Fruit fly (Drosophila melanogaster) whole organism, embryonic: ENCODE results near the gene CG7518.

ENCODE experiments used
- Aef1 ChIP-seq: fragments of 200-800 bp; sonication (Bioruptor generic); IDR thresholded peaks from 3 replicates; pipeline ENCODE4 v1.3.6; 2022; ENCODE audit warnings: missing biosample characterization, missing genetic modification characterization
- Bgb ChIP-seq: fragments of 200-800 bp; sonication (Bioruptor generic); IDR thresholded peaks from 2 replicates; pipeline ENCODE4 v1.3.6; 2022; ENCODE audit warnings: missing biosample characterization, missing genetic modification characterization; ENCODE audit not compliant: partially characterized antibody
- CG1024 ChIP-seq: fragments of 200-800 bp; sonication (Bioruptor generic); IDR thresholded peaks from 2 replicates; pipeline ENCODE4 v1.3.6; 2022; ENCODE audit warnings: missing biosample characterization, missing genetic modification characterization
- CG11093 ChIP-seq: fragments of 200-800 bp; sonication (Bioruptor generic); IDR thresholded peaks from 3 replicates; pipeline ENCODE4 v1.3.6; 2022; ENCODE audit warnings: missing biosample characterization, missing genetic modification characterization
- CG11247 ChIP-seq: fragments of 200-800 bp; sonication (Bioruptor generic); IDR thresholded peaks from 2 replicates; pipeline ENCODE4 v1.3.6; 2022; ENCODE audit warnings: missing biosample characterization, missing genetic modification characterization
- CG12155 ChIP-seq: fragments of 200-800 bp; sonication (Bioruptor generic); optimal IDR thresholded peaks from 3 replicates; lab custom pipeline; 2016; ENCODE audit warnings: missing biosample characterization, missing genetic modification characterization
- CG1233 ChIP-seq: fragments of 200-800 bp; sonication (Bioruptor generic); optimal IDR thresholded peaks from 4 replicates; lab custom pipeline; 2018; ENCODE audit warnings: missing biosample characterization, mild to moderate bottlenecking, missing genetic modification characterization
- CG13775 ChIP-seq: fragments of 200-800 bp; sonication (Bioruptor generic); optimal IDR thresholded peaks from 3 replicates; lab custom pipeline; 2017; ENCODE audit warnings: missing biosample characterization, mild to moderate bottlenecking, missing genetic modification characterization
- CG14050 ChIP-seq: fragments of 200-800 bp; sonication (Bioruptor generic); IDR thresholded peaks from 3 replicates; pipeline ENCODE4 v1.3.6; 2022; ENCODE audit warnings: missing biosample characterization, missing genetic modification characterization
- CG17802 ChIP-seq: fragments of 200-800 bp; sonication (Bioruptor generic); optimal IDR thresholded peaks from 2 replicates; lab custom pipeline; 2018; ENCODE audit warnings: missing biosample characterization, mild to moderate bottlenecking, missing genetic modification characterization, moderate library complexity
- CG17912 ChIP-seq: fragments of 200-800 bp; sonication (Bioruptor generic); optimal IDR thresholded peaks from 2 replicates; lab custom pipeline; 2018; ENCODE audit warnings: missing biosample characterization, mild to moderate bottlenecking, missing genetic modification characterization
- CG2129 ChIP-seq: fragments of 200-800 bp; sonication (Bioruptor generic); IDR thresholded peaks from 2 replicates; pipeline ENCODE4 v1.3.6; 2022; ENCODE audit warnings: missing biosample characterization, missing genetic modification characterization; ENCODE audit not compliant: partially characterized antibody
- CG2199 ChIP-seq: fragments of 200-800 bp; sonication (Bioruptor generic); IDR thresholded peaks from 3 replicates; pipeline ENCODE4 v1.3.6; 2022; ENCODE audit warnings: missing biosample characterization, missing genetic modification characterization
- CG32767 ChIP-seq: fragments of 200-800 bp; sonication (Bioruptor generic); IDR thresholded peaks from 2 replicates; pipeline ENCODE4 v1.3.6; 2022; ENCODE audit warnings: missing biosample characterization, missing genetic modification characterization
- CG3281 ChIP-seq: fragments of 200-800 bp; sonication (Bioruptor generic); optimal IDR thresholded peaks from 3 replicates; lab custom pipeline; 2017; ENCODE audit warnings: missing biosample characterization, mild to moderate bottlenecking, missing genetic modification characterization
- CG34224 ChIP-seq: fragments of 200-800 bp; sonication (Bioruptor generic); IDR thresholded peaks from 3 replicates; pipeline ENCODE4 v1.3.6; 2022; ENCODE audit warnings: missing biosample characterization, missing genetic modification characterization; ENCODE audit not compliant: partially characterized antibody
- CG3995 ChIP-seq: fragments of 200-800 bp; sonication (Bioruptor generic); optimal IDR thresholded peaks from 3 replicates; lab custom pipeline; 2016; ENCODE audit warnings: missing biosample characterization, missing genetic modification characterization
- CG4282 ChIP-seq: fragments of 200-800 bp; sonication (Bioruptor generic); optimal IDR thresholded peaks from 2 replicates; lab custom pipeline; 2016; ENCODE audit warnings: missing biosample characterization, missing genetic modification characterization
- CG4730 ChIP-seq: fragments of 200-800 bp; sonication (Bioruptor generic); IDR thresholded peaks from 2 replicates; pipeline ENCODE4 v1.3.6; 2022; ENCODE audit warnings: missing biosample characterization, missing genetic modification characterization
- CG5953 ChIP-seq: fragments of 200-800 bp; sonication (Bioruptor generic); IDR thresholded peaks from 2 replicates; pipeline ENCODE4 v1.3.6; 2022; ENCODE audit warnings: missing biosample characterization, missing genetic modification characterization
- CG6654 ChIP-seq: fragments of 200-800 bp; sonication (Bioruptor generic); optimal IDR thresholded peaks from 2 replicates; lab custom pipeline; 2017; ENCODE audit warnings: missing biosample characterization, mild to moderate bottlenecking, missing genetic modification characterization
- CTCF ChIP-seq: fragments of 200-800 bp; sonication (Bioruptor generic); optimal IDR thresholded peaks from 2 replicates; lab custom pipeline; 2017; ENCODE audit warnings: missing biosample characterization, mild to moderate bottlenecking, missing genetic modification characterization, moderate library complexity
- CkIIα-i1 ChIP-seq: fragments of 200-800 bp; sonication (Bioruptor generic); IDR thresholded peaks from 2 replicates; pipeline ENCODE4 v1.3.6; 2022; ENCODE audit warnings: missing biosample characterization, missing genetic modification characterization
- D19B ChIP-seq: fragments of 200-800 bp; sonication (Bioruptor generic); optimal IDR thresholded peaks from 2 replicates; lab custom pipeline; 2017; ENCODE audit warnings: missing biosample characterization, mild to moderate bottlenecking, missing genetic modification characterization
- ERR ChIP-seq: fragments of 200-800 bp; sonication (Bioruptor generic); optimal IDR thresholded peaks from 2 replicates; lab custom pipeline; 2016; ENCODE audit warnings: missing biosample characterization, missing genetic modification characterization
- Gug ChIP-seq: fragments of 200-800 bp; sonication (Bioruptor generic); IDR thresholded peaks from 4 replicates; pipeline ENCODE4 v1.3.6; 2022; ENCODE audit warnings: missing biosample characterization, missing genetic modification characterization
- H15 ChIP-seq: fragments of 200-800 bp; sonication (Bioruptor generic); IDR thresholded peaks from 3 replicates; pipeline ENCODE4 v1.3.6; 2022; ENCODE audit warnings: missing biosample characterization, missing genetic modification characterization
- HmgZ ChIP-seq: fragments of 200-800 bp; sonication (Bioruptor generic); optimal IDR thresholded peaks from 2 replicates; lab custom pipeline; 2018; ENCODE audit warnings: missing biosample characterization, mild to moderate bottlenecking, missing genetic modification characterization
- MESR4 ChIP-seq: fragments of 200-800 bp; sonication (Bioruptor generic); optimal IDR thresholded peaks from 2 replicates; lab custom pipeline; 2018; ENCODE audit warnings: missing biosample characterization, mild to moderate bottlenecking, missing genetic modification characterization, moderate library complexity
- Mad ChIP-seq: fragments of 200-800 bp; sonication (Bioruptor generic); optimal IDR thresholded peaks from 2 replicates; lab custom pipeline; 2016; ENCODE audit warnings: missing biosample characterization, missing genetic modification characterization
- Myb ChIP-seq: fragments of 200-800 bp; sonication (Bioruptor generic); optimal IDR thresholded peaks from 2 replicates; lab custom pipeline; 2016; ENCODE audit warnings: missing biosample characterization, missing genetic modification characterization
- bab2 ChIP-seq: fragments of 200-800 bp; sonication (Bioruptor generic); optimal IDR thresholded peaks from 2 replicates; lab custom pipeline; 2016; ENCODE audit warnings: missing biosample characterization, missing genetic modification characterization
- bowl ChIP-seq: fragments of 200-800 bp; sonication (Bioruptor generic); IDR thresholded peaks from 2 replicates; pipeline ENCODE4 v1.3.6; 2022; ENCODE audit warnings: missing biosample characterization, missing genetic modification characterization
- cas ChIP-seq: fragments of 200-800 bp; sonication (Bioruptor generic); IDR thresholded peaks from 2 replicates; pipeline ENCODE4 v1.3.6; 2022; ENCODE audit warnings: missing biosample characterization, missing genetic modification characterization
- chinmo ChIP-seq: fragments of 200-800 bp; sonication (Bioruptor generic); IDR thresholded peaks from 4 replicates; pipeline ENCODE4 v1.3.6; 2022; ENCODE audit warnings: missing biosample characterization, missing genetic modification characterization; ENCODE audit not compliant: partially characterized antibody
- chm ChIP-seq: fragments of 200-800 bp; sonication (Bioruptor generic); IDR thresholded peaks from 2 replicates; pipeline ENCODE4 v1.3.6; 2022; ENCODE audit warnings: missing biosample characterization, missing genetic modification characterization
- cwo ChIP-seq: fragments of 200-800 bp; sonication (Bioruptor generic); optimal IDR thresholded peaks from 3 replicates; lab custom pipeline; 2017; ENCODE audit warnings: missing biosample characterization, missing genetic modification characterization, mild to moderate bottlenecking, moderate library complexity, missing genetic modification reagents
- dan ChIP-seq: fragments of 200-800 bp; sonication (Bioruptor generic); IDR thresholded peaks from 2 replicates; pipeline ENCODE4 v1.3.6; 2022; ENCODE audit warnings: missing biosample characterization, missing genetic modification characterization
- dmrt11E ChIP-seq: fragments of 200-800 bp; sonication (Bioruptor generic); optimal IDR thresholded peaks from 3 replicates; lab custom pipeline; 2018; ENCODE audit warnings: missing biosample characterization, mild to moderate bottlenecking, missing genetic modification characterization, moderate library complexity
- dpn ChIP-seq, 2 experiments: fragments of 200-800 bp; sonication (Bioruptor generic); optimal IDR thresholded peaks; 3 replicates each; lab custom pipeline; 2016; ENCODE audit warnings: missing biosample characterization in 2 of 2, missing genetic modification characterization in 2 of 2
- esg ChIP-seq: fragments of 200-800 bp; sonication (Bioruptor generic); conservative IDR thresholded peaks from 2 replicates; pipeline ENCODE4 v1.3.6; 2022; ENCODE audit warnings: missing biosample characterization, missing genetic modification characterization
- exex ChIP-seq: fragments of 200-800 bp; sonication (Bioruptor generic); optimal IDR thresholded peaks from 4 replicates; lab custom pipeline; 2018; ENCODE audit warnings: missing biosample characterization, mild to moderate bottlenecking, missing genetic modification characterization, moderate library complexity
- fu2 ChIP-seq: fragments of 200-800 bp; sonication (Bioruptor generic); optimal IDR thresholded peaks from 2 replicates; lab custom pipeline; 2016; ENCODE audit warnings: missing biosample characterization, missing genetic modification characterization
- gce ChIP-seq: fragments of 200-800 bp; sonication (Bioruptor generic); IDR thresholded peaks from 3 replicates; pipeline ENCODE4 v1.3.6; 2022; ENCODE audit warnings: missing biosample characterization, missing genetic modification characterization
- hth ChIP-seq: fragments of >200 bp; optimal IDR thresholded peaks from 2 replicates; lab custom pipeline; 2017; ENCODE audit warnings: inconsistent platforms
- pan ChIP-seq, 4 experiments: fragments of >200 bp in 3 of 4; fragments of 200-800 bp in 1 of 4; sonication (Bioruptor generic) in 1 of 4; optimal IDR thresholded peaks in 3 of 4; IDR thresholded peaks in 1 of 4; 2 replicates each; pipeline versions ENCODE4 v1.3.6 to Lab custom; 2017 to 2022; ENCODE audit warnings: missing biosample characterization in 2 of 4, missing genetic modification characterization in 2 of 4, mixed read lengths in 1 of 4
- repo ChIP-seq: fragments of 200-800 bp; sonication (Bioruptor generic); optimal IDR thresholded peaks from 2 replicates; lab custom pipeline; 2016; ENCODE audit warnings: missing biosample characterization, missing genetic modification characterization
- slou ChIP-seq: fragments of 200-800 bp; sonication (Bioruptor generic); optimal IDR thresholded peaks from 3 replicates; lab custom pipeline; 2016; ENCODE audit warnings: missing biosample characterization, missing genetic modification characterization
- tgo ChIP-seq: fragments of 200-800 bp; sonication (Bioruptor generic); IDR thresholded peaks from 3 replicates; pipeline ENCODE4 v1.3.6; 2022; ENCODE audit warnings: missing biosample characterization, missing genetic modification characterization
- tna ChIP-seq: fragments of 200-800 bp; sonication (Bioruptor generic); IDR thresholded peaks from 2 replicates; pipeline ENCODE4 v1.3.6; 2022; ENCODE audit warnings: missing biosample characterization, missing genetic modification characterization; ENCODE audit not compliant: partially characterized antibody
- wdn ChIP-seq: fragments of 200-800 bp; sonication (Bioruptor generic); IDR thresholded peaks from 2 replicates; pipeline ENCODE4 v1.3.6; 2022; ENCODE audit warnings: missing biosample characterization, missing genetic modification characterization
- zen2 ChIP-seq: fragments of 200-800 bp; sonication (Bioruptor generic); IDR thresholded peaks from 3 replicates; pipeline ENCODE4 v1.3.6; 2022; ENCODE audit warnings: missing biosample characterization, missing genetic modification characterization; ENCODE audit not compliant: partially characterized antibody

The CG7518 gene

DNA sequence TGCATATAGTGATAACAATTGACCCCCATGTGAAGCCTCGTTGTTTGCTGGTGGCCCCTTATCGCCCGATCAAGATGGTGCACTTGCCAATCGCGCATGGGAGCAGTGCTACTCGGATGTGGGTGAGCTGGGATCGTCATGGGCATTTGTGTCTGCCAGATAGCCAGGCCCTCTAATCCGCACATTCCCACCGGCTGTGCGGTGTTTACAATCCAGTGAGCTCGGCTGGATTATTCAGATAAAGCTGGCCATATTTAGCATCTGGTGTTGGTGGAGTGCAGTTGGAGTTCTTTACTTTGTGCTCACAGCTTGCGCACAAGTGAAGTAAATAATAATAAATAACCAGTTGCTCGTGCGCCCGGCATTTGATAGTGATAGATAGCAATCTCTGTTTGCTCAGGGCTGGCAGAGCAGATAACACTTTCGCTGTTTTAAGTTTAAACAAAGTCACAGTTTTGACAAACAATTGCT, 35.1 kb downstream of the CG7518 start (continued):
- TF ChIP-seq gce (GFP tag; lab: Robert Waterston, UW): peak; percentile 66; the same call in 1 of the 3 replicates
- TF ChIP-seq CkIIα-i1 (GFP tag; lab: Robert Waterston, UW): no peak
- no peak for TF ChIP-seq CG6654 (GFP tag; lab: Kevin White, UChicago)
- no peak for TF ChIP-seq CG2199
- TF ChIP-seq CG34224: no peak
- no peak for TF ChIP-seq hth
- peak; percentile 52 for TF ChIP-seq CG1233
- TF ChIP-seq repo (GFP tag; lab: Kevin White, UChicago): no peak
- TF ChIP-seq D19B (GFP tag; lab: Kevin White, UChicago): no peak
- TF ChIP-seq slou (GFP tag; lab: Kevin White, UChicago): no peak
- TF ChIP-seq Mad (GFP tag; lab: Kevin White, UChicago): no peak
- no peak for TF ChIP-seq fu2 (GFP tag; lab: Kevin White, UChicago)
- TF ChIP-seq wdn: no peak
- TF ChIP-seq dan: no peak
- TF ChIP-seq pan (optimal IDR thresholded peaks at IDR 0.05; lab: Kevin White, UChicago): no peak
- TF ChIP-seq pan (GFP tag; optimal IDR thresholded peaks at IDR 0.05 in 1 of 2, IDR thresholded peaks at IDR 0.05 in 1 of 2): no peak
- TF ChIP-seq Bgb (GFP tag; lab: Robert Waterston, UW): no peak
- TF ChIP-seq HmgZ (tag; lab: Kevin White, UChicago): no peak
- no peak for TF ChIP-seq CG1024
- no peak for TF ChIP-seq dpn (GFP tag; optimal IDR thresholded peaks at IDR 0.05; lab: Kevin White, UChicago)
- TF ChIP-seq chinmo: no peak
- no peak for TF ChIP-seq tgo
- no peak for TF ChIP-seq bowl (GFP tag; lab: Robert Waterston, UW)
- no peak for TF ChIP-seq Gug (GFP tag; lab: Robert Waterston, UW)
- TF ChIP-seq tna (GFP tag; lab: Robert Waterston, UW): no peak
- no peak for TF ChIP-seq ERR (GFP tag; lab: Kevin White, UChicago)
- TF ChIP-seq CG14050 (GFP tag; lab: Robert Waterston, UW): no peak
- TF ChIP-seq CG17912 (GFP tag; lab: Kevin White, UChicago): peak; percentile 31
- TF ChIP-seq CG32767: no peak
- TF ChIP-seq CG3995 (GFP tag; lab: Kevin White, UChicago): peak; percentile 93
- TF ChIP-seq CG13775 (GFP tag; lab: Kevin White, UChicago): no peak
- TF ChIP-seq CG4730 (GFP tag; lab: Robert Waterston, UW): no peak
- no peak for TF ChIP-seq Myb (GFP tag; lab: Kevin White, UChicago)
- no peak for TF ChIP-seq cas (GFP tag; lab: Robert Waterston, UW)
- no peak for TF ChIP-seq MESR4
- TF ChIP-seq cwo (GFP tag; lab: Kevin White, UChicago): peak; percentile 73
- no peak for TF ChIP-seq CG2129
- TF ChIP-seq H15 (GFP tag; lab: Robert Waterston, UW): no peak
- no peak for TF ChIP-seq CG11247 (GFP tag; lab: Robert Waterston, UW)
- TF ChIP-seq zen2: no peak
- TF ChIP-seq CG4282 (GFP tag; lab: Kevin White, UChicago): no peak
- TF ChIP-seq CG17802 (tag; lab: Kevin White, UChicago): no peak
- no peak for TF ChIP-seq CG12155 (GFP tag; lab: Kevin White, UChicago)
- TF ChIP-seq CG11093 (GFP tag; lab: Robert Waterston, UW): no peak
- TF ChIP-seq CTCF (GFP tag; lab: Kevin White, UChicago): no peak
- TF ChIP-seq chm (GFP tag; lab: Robert Waterston, UW): peak; percentile 33; the same call in 1 of the 2 replicates
- TF ChIP-seq bab2: peak; percentile 37
- TF ChIP-seq CG5953 (GFP tag; lab: Robert Waterston, UW): no peak
- TF ChIP-seq exex (tag; lab: Kevin White, UChicago): peak; percentile 42
- TF ChIP-seq Aef1 (GFP tag; lab: Robert Waterston, UW): no peak
- peak; percentile 52 for TF ChIP-seq CG3281
- peak; percentile 20 for TF ChIP-seq dmrt11E (tag; lab: Kevin White, UChicago)
- TF ChIP-seq esg (GFP tag; lab: Robert Waterston, UW): no peak
